Fruit fly (Drosophila melanogaster) whole organism, prepupa: ENCODE measurements around the gene TTLL3A.

ENCODE experiments used
- CG10669 ChIP-seq: fragments of 200-800 bp; sonication (Bioruptor generic); optimal IDR thresholded peaks from 3 replicates; lab custom pipeline; 2018; ENCODE audit warnings: missing biosample characterization, mild to moderate bottlenecking, missing genetic modification characterization, moderate library complexity
- CG11902 ChIP-seq: fragments of 200-800 bp; sonication (Bioruptor generic); optimal IDR thresholded peaks from 3 replicates; lab custom pipeline; 2016; ENCODE audit warnings: missing biosample characterization, missing genetic modification characterization
- CG34406 ChIP-seq: fragments of 200-800 bp; sonication (Bioruptor generic); optimal IDR thresholded peaks from 3 replicates; lab custom pipeline; 2016; ENCODE audit warnings: missing biosample characterization, missing genetic modification characterization
- CG6792 ChIP-seq: fragments of 200-800 bp; sonication (Bioruptor generic); optimal IDR thresholded peaks from 3 replicates; lab custom pipeline; 2016; ENCODE audit warnings: missing biosample characterization, missing genetic modification characterization
- CG7368 ChIP-seq: fragments of 200-800 bp; sonication (Bioruptor generic); optimal IDR thresholded peaks from 3 replicates; lab custom pipeline; 2016; ENCODE audit warnings: missing biosample characterization, missing genetic modification characterization
- CG8632 ChIP-seq: fragments of 200-800 bp; sonication (Bioruptor generic); optimal IDR thresholded peaks from 3 replicates; lab custom pipeline; 2016; ENCODE audit warnings: missing biosample characterization, missing genetic modification characterization
- Ets96B ChIP-seq: fragments of 200-800 bp; optimal IDR thresholded peaks from 2 replicates; lab custom pipeline; 2019; ENCODE audit warnings: missing biosample characterization, mild to moderate bottlenecking, missing genetic modification characterization, moderate library complexity
- OdsH ChIP-seq: fragments of 200-800 bp; sonication (Bioruptor generic); optimal IDR thresholded peaks from 3 replicates; lab custom pipeline; 2016; ENCODE audit warnings: missing biosample characterization, missing genetic modification characterization
- Smox ChIP-seq: fragments of 200-800 bp; sonication (Bioruptor generic); optimal IDR thresholded peaks from 3 replicates; lab custom pipeline; 2016; ENCODE audit warnings: missing biosample characterization, missing genetic modification characterization
- ss ChIP-seq, 2 experiments: fragments of 200-800 bp; sonication (Bioruptor generic); optimal IDR thresholded peaks; 2 replicates in 1 of 2; 3 replicates in 1 of 2; lab custom pipeline; 2017 to 2018; ENCODE audit warnings: mild to moderate bottlenecking in 2 of 2, missing biosample characterization in 2 of 2, missing genetic modification characterization in 2 of 2, moderate library complexity in 1 of 2

DNA sequence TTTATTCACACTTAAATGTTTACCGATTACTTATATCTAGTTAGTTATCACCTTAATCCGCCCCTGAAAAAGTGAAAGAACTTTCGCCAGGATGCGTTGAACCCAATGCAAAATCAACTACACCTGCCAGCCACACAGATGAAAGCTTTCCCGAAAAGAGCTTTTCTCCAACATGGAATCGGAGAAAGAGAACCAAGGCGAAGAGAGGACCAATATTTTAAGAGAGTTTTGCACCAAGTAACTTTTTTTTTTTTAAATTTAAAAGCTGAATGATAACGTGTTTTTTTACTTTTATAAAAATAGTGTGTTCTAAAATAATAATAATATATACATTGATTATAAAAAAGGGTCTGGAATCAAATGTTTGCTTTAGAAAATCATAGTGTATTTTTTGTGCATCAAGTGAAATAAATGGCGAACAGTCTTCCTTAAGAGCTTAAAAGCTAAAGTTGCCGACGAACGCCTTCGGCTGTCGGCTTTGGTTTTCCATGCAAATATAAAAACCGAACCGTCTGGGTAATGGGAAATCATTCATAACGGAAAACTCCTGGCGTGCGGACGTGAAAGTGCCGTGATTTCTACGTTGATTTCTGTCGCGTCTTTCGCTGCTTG lies 2.1 kb upstream of the TTLL3A start, which contains the start of gene meng:
- TF ChIP-seq OdsH (GFP tag; lab: Kevin White, UChicago) (no peak), Ets96B (tag; lab: Kevin White, UChicago) (no peak), CG10669 (no peak), CG6792 (GFP tag; lab: Kevin White, UChicago) (no peak), Smox (GFP tag; lab: Kevin White, UChicago) (no peak), CG7368 (GFP tag; lab: Kevin White, UChicago) (no peak), CG11902 (GFP tag; lab: Kevin White, UChicago) (no peak), CG8632 (GFP tag; lab: Kevin White, UChicago) (no peak), ss (GFP tag; optimal IDR thresholded peaks at IDR 0.05; lab: Kevin White, UChicago) (no peak), CG34406 (GFP tag; lab: Kevin White, UChicago) (no peak)
